Worm (Caenorhabditis elegans): ENCODE results near the gene ZK829.1.

ce11 chrIV:11902832-11903231 lies 39.4 kb downstream of the ZK829.1 start:
- no peak for TF ChIP-seq dao-5 (tag; optimal IDR thresholded peaks at IDR 0.05)
- no peak for TF ChIP-seq him-1 (tag; optimal IDR thresholded peaks at IDR 0.05)

All from whole organism, L4/young adult.